Fruit fly (Drosophila melanogaster): Measurements from ENCODE around the gene PolZ2.

Gene PolZ2

DNA sequence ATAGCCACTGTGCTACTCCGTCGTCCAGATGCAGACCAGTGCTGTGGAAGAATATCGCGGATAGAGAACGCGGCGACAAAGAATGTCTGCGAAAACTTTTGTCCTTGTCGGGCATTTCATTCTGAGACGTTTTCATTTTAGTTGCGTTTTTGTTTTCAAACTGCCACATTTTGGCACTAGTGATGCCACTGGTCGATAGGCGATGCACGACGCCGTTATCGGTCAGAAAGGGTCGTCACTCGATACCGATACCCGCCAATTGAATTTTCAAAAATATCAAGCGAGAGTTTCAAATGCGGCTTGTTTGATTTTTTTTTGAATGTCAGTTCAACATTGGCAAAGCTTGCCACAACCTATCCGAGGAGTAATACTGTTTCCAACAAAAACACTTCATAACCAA lies 38.2 kb upstream of the PolZ2 start (continued):
- TF ChIP-seq zfh2 (GFP tag; optimal IDR thresholded peaks at IDR 0.05): no peak
- TF ChIP-seq CrebB (tag; optimal IDR thresholded peaks at IDR 0.05): no peak
- peak; percentile 70 for TF ChIP-seq bbx (GFP tag; IDR thresholded peaks at IDR 0.05; ENCODE audit: partially characterized antibody)
- no peak for TF ChIP-seq Dek (tag; optimal IDR thresholded peaks at IDR 0.05)
- no peak for TF ChIP-seq bigmax (GFP tag; optimal IDR thresholded peaks at IDR 0.05)
- TF ChIP-seq gem (tag; optimal IDR thresholded peaks at IDR 0.05): no peak
- TF ChIP-seq stwl (tag; optimal IDR thresholded peaks at IDR 0.05): peak; percentile 59
- peak; percentile 96 for TF ChIP-seq E2f2 (GFP tag; IDR thresholded peaks at IDR 0.05)
- peak; percentile 93 for TF ChIP-seq Dp (GFP tag; optimal IDR thresholded peaks at IDR 0.05)
- TF ChIP-seq Sin3A (optimal IDR thresholded peaks at IDR 0.05): peak; percentile 16
- no peak for TF ChIP-seq CG8089 (GFP tag; optimal IDR thresholded peaks at IDR 0.05)
- TF ChIP-seq mld (GFP tag; IDR thresholded peaks at IDR 0.05; ENCODE audit: partially characterized antibody): peak; percentile 41; the same call in 1 of the 3 replicates
- TF ChIP-seq CG2120 (GFP tag; optimal IDR thresholded peaks at IDR 0.05): no peak
- TF ChIP-seq CG4617 (GFP tag; optimal IDR thresholded peaks at IDR 0.05; ENCODE audit: borderline replicate concordance): no peak
- peak; percentile 64 for TF ChIP-seq sna (GFP tag; IDR thresholded peaks at IDR 0.05; ENCODE audit: partially characterized antibody)
- TF ChIP-seq Lim3 (GFP tag; IDR thresholded peaks at IDR 0.05): no peak
- TF ChIP-seq tio (GFP tag; optimal IDR thresholded peaks at IDR 0.05): no peak
- TF ChIP-seq CG15514 (GFP tag; optimal IDR thresholded peaks at IDR 0.05): peak; percentile 51
- TF ChIP-seq CG16813 (GFP tag; IDR thresholded peaks at IDR 0.05; ENCODE audit: partially characterized antibody): peak; percentile 72
- peak; percentile 14 for TF ChIP-seq CoRest (tag; optimal IDR thresholded peaks at IDR 0.05)
- no peak for TF ChIP-seq CG12744 (GFP tag; optimal IDR thresholded peaks at IDR 0.05)
- TF ChIP-seq CG10462 (GFP tag; optimal IDR thresholded peaks at IDR 0.05): no peak
- TF ChIP-seq CG11560 (tag; IDR thresholded peaks at IDR 0.05): 0 out of 3 replicates have a peak, but pooled peaks have one; percentile 42
- TF ChIP-seq Doc2 (GFP tag; IDR thresholded peaks at IDR 0.05): no peak
- peak; percentile 82; the same call in 2 of the 3 replicates for TF ChIP-seq zen2 (GFP tag; IDR thresholded peaks at IDR 0.05; ENCODE audit: partially characterized antibody)
- no peak for TF ChIP-seq ara (GFP tag; IDR thresholded peaks at IDR 0.05)
- no peak for TF ChIP-seq CG6254 (GFP tag; optimal IDR thresholded peaks at IDR 0.05)
- peak; percentile 46; the same call in 1 of the 2 replicates for TF ChIP-seq CG42726 (GFP tag; IDR thresholded peaks at IDR 0.05; ENCODE audit: partially characterized antibody)
- TF ChIP-seq CG2712 (tag; optimal IDR thresholded peaks at IDR 0.05): no peak
- TF ChIP-seq Scr (GFP tag; IDR thresholded peaks at IDR 0.05; ENCODE audit: partially characterized antibody): peak; percentile 69
- no peak for TF ChIP-seq emc (GFP tag; optimal IDR thresholded peaks at IDR 0.05)
- no peak for TF ChIP-seq wdn (GFP tag; IDR thresholded peaks at IDR 0.05)
- peak; percentile 57; the same call in 1 of the 2 replicates for TF ChIP-seq nerfin-2 (GFP tag; IDR thresholded peaks at IDR 0.05; ENCODE audit: partially characterized antibody)
- peak; percentile 81 for TF ChIP-seq HLH4C (GFP tag; IDR thresholded peaks at IDR 0.05; ENCODE audit: partially characterized antibody)
- TF ChIP-seq Dad (GFP tag; optimal IDR thresholded peaks at IDR 0.05): no peak
- no peak for TF ChIP-seq Nf-YB (GFP tag; optimal IDR thresholded peaks at IDR 0.05)
- TF ChIP-seq lbe (GFP tag; optimal IDR thresholded peaks at IDR 0.05): no peak
- TF ChIP-seq hth (optimal IDR thresholded peaks at IDR 0.05): no peak
- no peak for TF ChIP-seq CG13123 (GFP tag; optimal IDR thresholded peaks at IDR 0.05)
- TF ChIP-seq Sox102F (GFP tag; optimal IDR thresholded peaks at IDR 0.05): no peak
- peak; percentile 64; the same call in 1 of the 3 replicates for TF ChIP-seq hb (GFP tag; IDR thresholded peaks at IDR 0.05; ENCODE audit: partially characterized antibody)
- TF ChIP-seq Doc3 (GFP tag; IDR thresholded peaks at IDR 0.05; ENCODE audit: partially characterized antibody): peak; percentile 48
- TF ChIP-seq bsh (GFP tag; optimal IDR thresholded peaks at IDR 0.05): no peak
- no peak for TF ChIP-seq CG9817 (tag; optimal IDR thresholded peaks at IDR 0.05)
- TF ChIP-seq Sry-β (GFP tag; optimal IDR thresholded peaks at IDR 0.05): no peak
- TF ChIP-seq bcd (GFP tag; optimal IDR thresholded peaks at IDR 0.05): no peak
- peak; percentile 72 for TF ChIP-seq pzg (GFP tag; optimal IDR thresholded peaks at IDR 0.05)
- TF ChIP-seq tna (GFP tag; IDR thresholded peaks at IDR 0.05; ENCODE audit: partially characterized antibody): peak; percentile 63
- TF ChIP-seq Hr3 (GFP tag; optimal IDR thresholded peaks at IDR 0.05): no peak

All from whole organism, embryonic.